Worm (Caenorhabditis elegans): ENCODE results near the gene thoc-2.

thoc-2 gene

DNA sequence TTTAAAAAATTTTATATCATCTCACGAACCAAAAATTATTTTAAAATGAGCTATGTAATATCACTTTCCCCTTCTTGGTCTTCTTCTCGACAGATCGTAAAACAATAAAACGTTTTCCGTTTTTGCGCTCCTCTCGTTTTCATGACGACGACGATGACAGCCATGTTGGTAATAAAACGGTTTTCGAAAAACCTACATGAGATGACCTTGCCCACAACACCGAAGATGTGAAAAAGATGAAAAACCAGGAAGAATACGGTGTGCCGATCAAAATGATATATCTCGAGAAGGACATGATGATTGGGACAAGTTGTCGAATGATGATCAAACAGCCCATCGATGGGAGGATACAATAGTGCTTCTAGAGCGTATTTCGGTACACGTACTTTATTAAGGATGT is 9.1 kb upstream of the thoc-2 start:
- no peak for TF ChIP-seq unc-62 (GFP tag; optimal IDR thresholded peaks at IDR 0.05)

DNA sequence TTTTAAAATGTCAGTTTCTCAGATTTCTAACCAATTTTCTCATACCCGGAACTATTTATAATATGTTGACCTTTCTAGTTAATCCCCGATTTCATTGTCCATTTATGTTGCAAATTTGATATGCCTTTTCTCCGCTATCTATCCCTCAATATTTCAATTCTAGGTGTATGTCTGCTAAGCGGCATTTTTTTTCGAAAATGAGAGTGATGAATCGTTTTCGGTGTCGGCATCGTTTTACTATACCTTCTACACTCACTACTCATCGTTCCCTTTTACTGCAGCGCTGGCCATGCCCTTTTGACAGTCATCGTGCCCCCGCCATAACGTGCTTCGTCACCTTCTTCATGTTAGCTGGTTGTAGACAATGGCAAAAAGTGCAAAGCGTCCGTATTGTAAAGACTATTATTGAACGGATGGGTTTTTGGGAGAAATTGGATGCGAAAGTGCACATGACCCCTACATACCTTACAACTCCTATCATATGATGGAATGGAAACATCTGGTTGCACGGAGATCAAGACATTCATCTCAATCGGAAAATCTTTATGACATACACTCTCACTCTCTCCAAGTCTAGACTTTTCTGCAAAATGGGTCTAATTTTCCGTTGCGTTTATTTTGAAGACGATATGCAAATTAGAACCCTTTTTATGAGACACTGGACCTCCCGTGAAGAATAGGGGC is 8.5 kb upstream of the thoc-2 start:
- TF ChIP-seq unc-62 (GFP tag; optimal IDR thresholded peaks at IDR 0.05), result no peak

DNA sequence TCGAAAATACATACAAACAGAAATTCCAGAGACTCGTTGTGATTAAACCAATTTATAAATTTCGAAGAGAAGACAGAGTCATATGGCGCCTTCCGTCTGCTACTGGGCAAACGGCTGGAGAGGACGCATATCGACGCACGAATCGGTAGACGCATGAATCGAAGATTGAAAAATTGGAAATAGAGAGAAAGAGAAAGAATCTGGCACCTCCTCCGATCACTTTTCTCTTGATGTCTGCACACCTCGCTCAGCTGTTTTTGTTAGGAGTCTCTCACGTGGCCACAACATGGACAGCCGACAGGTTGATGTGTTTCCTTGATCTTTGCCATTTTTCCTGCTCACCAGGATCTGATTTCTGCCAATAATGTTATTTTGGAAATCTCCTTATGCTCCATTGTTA is 7.7 kb upstream of the thoc-2 start:
- no peak for TF ChIP-seq unc-62 (GFP tag; optimal IDR thresholded peaks at IDR 0.05)

DNA sequence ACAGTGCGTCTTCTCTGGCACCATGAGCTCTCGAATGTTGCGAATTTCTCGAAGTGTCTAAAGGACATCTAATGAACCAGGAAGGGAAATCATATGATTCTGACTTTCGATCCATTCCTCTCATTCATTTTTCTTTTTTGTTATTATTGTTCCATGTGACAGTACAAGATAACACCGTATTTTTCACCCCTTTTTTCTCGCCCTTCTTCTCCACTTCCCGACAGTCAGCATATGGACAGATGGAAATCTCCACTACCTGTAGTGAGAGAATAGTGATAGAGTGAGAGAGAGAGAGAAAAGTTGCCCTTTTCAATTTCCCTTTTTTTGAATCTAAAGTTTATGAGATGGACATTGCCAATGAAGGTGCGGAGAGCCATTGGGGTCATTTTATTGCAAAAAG is 7.0 kb upstream of the thoc-2 start:
- no peak for TF ChIP-seq unc-62 (GFP tag; optimal IDR thresholded peaks at IDR 0.05)

DNA sequence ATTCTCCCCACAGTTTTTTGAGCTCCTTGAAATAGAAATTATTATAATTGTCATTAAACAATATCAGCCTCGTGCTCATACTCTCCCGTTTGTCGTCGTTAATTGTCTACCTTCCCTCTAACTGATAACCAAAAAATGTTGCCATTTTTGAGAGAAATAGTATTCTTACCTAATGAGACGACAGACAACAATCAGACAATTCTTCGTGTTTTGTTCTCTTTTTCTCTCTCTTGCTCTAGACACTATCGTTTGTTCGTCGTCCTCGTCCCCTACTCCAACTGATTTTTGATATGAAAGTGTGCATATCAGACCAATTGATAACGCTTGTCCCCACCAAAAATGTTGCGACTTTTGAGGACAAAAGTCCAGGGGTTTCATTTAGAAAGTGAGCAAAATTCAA is 6.3 kb upstream of the thoc-2 start:
- no peak for TF ChIP-seq unc-62 (GFP tag; optimal IDR thresholded peaks at IDR 0.05)

DNA sequence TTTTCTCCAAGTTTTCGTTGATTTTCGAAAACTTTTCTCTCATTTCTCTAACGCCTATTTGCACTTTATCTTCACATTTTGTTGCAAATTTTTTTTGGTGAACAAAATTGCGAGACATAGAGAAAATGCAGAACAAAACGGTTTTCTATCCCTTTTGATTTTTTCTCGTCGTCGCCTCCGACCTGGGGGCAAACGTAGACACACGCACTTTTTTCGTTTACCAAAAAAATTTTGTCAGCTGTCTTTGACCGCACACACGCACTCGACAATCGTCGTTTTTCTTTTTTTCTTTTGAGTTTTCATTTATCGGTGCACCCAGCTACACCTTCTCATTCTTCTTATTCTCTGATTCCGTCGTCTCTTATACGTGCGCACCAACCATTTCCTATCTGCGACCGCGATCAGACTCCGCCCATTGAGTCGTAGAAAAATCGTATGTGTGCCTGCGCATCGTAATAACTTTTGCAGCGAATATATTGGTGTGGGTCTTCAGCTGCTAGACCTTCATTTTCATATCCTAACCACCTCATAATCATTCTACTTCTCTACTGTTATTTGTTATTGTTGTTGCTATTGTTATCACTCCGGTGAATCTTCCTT is 5.4 kb upstream of the thoc-2 start:
- TF ChIP-seq unc-62 (GFP tag; optimal IDR thresholded peaks at IDR 0.05), result no peak

DNA sequence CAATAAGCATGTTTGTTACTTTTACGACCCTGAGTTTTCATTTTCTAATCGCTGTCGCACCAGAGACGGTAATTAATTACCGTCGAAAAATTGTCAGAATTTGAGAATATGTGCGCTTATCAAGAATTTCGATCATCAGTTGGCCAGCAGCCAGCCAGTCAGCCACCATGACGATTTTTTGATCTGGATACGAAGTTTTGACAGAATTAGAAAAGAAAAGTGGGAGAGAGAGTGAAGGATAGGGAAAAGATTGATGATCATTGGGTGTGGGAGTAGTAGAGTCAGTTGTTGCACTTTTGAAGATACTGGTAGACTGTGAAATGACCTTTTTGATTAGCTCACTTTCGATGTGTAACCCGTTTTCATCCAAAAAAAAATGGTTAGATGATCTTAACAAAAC is 3.4 kb upstream of the thoc-2 start:
- TF ChIP-seq unc-62 (GFP tag; optimal IDR thresholded peaks at IDR 0.05), result no peak

DNA sequence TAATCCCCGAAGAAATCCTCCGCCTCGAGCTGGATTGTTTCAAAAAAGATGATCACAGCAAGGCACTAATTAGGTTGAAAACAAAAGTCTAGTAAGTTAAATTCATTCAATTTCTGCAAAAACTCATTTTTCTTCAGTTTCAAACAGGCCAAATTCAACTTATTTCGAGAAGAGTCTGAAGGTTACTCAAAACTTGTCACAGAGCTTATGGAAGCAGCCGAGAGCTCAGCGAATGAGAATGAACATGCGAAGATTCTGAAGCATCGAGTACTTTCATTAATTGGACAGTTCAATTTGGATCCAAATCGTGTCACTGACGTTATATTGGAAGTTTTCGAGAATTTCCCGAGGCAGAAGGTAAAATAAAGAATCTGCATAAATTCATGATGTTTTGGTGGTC is 682 bp downstream of the thoc-2 start:
- no peak for TF ChIP-seq unc-62 (GFP tag; optimal IDR thresholded peaks at IDR 0.05)

DNA sequence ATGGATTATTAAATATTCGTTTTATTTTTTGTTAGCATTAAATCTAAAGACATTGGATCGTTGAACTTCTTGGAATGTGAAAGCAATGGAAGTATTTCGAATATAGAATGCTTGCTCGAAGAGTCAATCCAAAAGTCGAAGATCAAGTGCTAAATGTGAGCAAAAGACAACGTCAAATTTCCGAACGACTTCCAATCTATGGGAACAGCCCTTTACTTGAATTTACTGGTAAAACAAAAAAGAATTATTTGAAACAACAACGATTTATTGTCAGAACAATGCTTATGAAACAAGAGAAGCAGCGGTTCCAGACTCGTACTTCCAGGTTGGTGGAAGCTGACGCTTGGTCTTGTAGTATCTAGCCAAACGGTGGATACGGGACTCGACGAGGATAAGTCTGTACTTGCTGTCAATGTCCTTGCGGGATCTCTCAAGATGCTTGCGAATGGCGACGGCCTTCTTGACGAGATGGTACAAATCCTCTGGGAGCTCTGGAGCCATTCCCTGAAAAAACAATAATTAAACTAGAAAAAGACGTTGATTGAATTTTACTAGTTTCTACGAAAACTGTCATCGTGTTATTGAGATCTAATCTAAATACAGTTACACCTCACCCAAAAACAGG is 6.1 kb downstream of the thoc-2 start:
- TF ChIP-seq unc-62 (GFP tag; optimal IDR thresholded peaks at IDR 0.05), result no peak

DNA sequence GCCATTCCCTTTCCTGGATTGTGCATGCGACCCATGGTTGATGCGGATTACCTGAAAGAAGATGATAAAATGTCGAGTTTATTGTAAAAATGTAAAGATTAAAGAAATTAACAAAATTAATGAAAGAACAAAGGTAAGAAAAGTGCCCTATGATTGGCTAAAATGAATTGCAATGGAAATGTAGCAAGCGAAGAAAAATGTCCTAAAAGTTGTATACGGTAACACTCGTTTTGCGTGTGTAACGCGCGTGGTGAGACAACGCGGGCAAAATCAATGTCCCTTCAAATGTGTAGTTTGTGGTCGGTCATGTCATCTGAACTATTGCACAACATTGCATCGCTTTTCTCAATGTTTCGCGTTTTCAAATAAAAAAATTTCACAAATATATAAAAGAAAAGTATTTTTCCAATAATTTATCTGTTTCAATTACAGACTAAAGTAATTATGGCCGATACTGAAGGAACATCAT is 7.1 kb downstream of the thoc-2 start, which contains the start of the genes rps-13 and nfx-1:
rps-13 (minus strand) TSS at position 51 of the 469 bp plus-strand sequence.
nfx-1 (plus strand) TSS at position 433 of the 469 bp plus-strand sequence.
- TF ChIP-seq unc-62 (GFP tag; optimal IDR thresholded peaks at IDR 0.05), result no peak

DNA sequence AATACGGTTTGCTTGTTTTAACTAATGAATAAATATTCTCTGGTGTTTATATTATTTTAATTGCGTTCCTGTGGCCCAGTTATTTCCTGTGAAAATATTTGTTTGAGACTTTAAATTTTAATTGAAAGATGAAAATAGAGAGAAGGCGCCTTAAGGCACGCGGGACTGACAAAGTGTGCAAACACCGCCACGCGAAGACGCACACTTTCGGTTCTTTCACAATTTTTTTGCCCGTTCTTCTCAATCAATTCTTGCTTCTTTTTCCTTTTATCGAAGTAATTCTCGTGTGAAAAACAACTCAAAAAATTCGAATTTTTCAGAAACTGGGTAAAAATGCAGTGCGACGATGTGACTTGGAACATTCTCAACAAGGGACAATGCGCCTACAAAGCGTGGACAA is 11.3 kb downstream of the thoc-2 start, which contains the start of gene C16A3.6:
C16A3.6 (plus strand) TSS at position 84 of the 400 bp plus-strand sequence.
- TF ChIP-seq unc-62 (GFP tag; optimal IDR thresholded peaks at IDR 0.05), result no peak

DNA sequence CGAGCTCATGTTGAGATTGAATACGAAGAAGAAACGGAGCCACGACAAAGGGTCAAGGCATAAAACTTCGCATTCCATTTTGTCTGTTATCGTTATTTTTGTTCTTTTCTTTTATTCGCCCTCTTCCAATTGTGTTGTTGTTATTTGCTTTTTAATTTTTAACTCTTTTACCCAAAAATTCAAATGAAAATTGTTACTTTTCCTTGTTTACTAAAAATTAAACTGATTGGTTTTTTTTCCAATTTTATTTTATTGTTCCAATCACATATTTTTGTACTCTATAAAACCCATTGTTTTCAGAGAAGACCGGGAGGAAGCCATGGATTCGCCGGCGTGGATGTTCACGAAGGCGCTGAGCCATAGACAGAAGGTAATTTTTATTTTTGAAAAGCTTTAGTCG is 12.6 kb downstream of the thoc-2 start, which contains the start of gene C16A3.5:
C16A3.5 (plus strand) TSS at position 301 of the 400 bp plus-strand sequence.
- TF ChIP-seq unc-62 (GFP tag; optimal IDR thresholded peaks at IDR 0.05), result no peak

DNA sequence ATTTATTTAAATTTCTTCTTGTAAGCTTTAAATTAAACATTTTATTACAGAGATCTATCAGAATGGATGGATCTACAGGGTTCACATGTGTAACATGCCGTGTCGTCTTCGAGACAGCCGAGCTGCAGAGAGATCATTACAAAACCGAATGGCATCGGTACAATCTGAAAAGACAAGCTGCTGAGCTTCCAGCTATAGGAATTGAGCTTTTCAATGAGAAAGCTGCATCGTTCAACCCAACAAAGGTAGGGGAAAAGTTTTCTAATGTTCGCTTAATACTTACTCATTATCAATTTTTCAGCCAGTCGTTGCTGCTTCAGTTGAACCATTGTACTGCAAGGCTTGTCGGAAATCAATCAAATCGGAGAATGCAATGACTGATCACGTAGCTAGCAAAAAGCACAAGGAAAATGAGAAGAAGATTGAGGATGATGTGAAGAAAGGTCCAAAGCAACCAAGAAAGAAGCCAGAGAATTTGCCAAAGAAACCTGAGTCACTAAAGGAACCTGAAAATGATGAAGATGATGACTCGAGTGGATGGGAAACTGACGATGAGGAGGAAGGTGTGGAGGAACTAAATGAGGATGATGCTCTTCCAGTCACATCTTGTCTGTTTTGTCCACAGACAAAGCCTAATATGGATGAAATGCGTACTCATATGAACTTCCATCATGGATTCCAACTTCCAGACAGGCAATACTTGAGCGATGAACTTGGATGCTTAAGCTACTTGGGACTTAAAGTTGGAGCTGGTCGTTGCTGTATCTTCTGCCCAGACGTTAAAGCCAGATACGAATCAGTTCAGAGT is 13.9 kb downstream of the thoc-2 start, which contains the start of gene znf-622:
znf-622 (plus strand) TSS at position 51 of the 808 bp plus-strand sequence.
- TF ChIP-seq unc-62 (GFP tag; optimal IDR thresholded peaks at IDR 0.05), result no peak

DNA sequence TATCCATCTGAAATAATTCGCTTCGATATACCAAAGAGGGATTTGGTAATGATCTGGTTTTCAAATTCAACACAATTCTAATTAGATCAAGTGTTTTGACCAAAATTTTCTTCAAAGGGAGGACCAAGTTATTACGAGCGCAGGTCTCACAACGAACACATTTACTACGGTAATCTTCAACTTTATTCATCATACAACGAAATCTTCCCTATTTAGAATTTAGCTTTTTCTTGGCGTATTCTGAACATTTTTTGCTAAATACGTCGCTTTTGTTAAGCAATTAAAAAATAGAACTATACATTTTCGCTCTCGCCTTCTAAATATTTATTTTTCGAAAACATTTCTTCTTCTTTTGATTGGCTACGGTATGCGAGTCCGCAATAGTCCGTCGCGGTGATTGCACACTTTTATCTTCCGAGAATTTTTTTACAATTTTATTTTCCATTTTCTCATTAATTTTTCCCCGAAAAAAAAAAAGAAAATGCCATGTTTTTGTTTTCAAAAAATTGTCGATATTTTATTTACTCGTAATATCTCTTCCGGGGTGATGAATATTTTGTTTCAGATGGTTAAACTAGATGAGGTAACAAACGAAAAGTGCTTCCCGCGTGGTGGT is 15.3 kb downstream of the thoc-2 start, which contains the start of gene let-716:
let-716 (plus strand) TSS at position 566 of the 616 bp plus-strand sequence.
- TF ChIP-seq unc-62 (GFP tag; optimal IDR thresholded peaks at IDR 0.05), result no peak

DNA sequence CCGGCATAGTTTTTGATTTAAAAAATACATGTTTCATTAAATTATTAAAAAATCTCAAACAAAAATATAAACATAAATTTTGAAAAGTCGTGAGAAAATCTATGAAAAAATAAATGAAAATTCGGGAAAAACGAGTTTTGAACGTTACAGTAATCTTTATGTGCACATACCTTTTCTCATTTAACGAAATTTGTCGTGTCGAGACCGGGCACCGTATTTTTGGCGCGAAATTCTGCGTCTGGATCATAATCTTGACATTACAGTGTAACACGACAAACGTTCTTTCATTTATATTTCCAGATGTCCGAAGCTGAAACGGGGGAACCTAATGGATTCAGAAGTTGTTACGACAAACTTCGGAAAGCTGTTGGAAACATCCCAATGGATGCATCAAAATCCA is 21.7 kb downstream of the thoc-2 start, which contains the start of gene C16A3.2:
C16A3.2 (plus strand) TSS at position 301 of the 400 bp plus-strand sequence.
- TF ChIP-seq unc-62 (GFP tag; optimal IDR thresholded peaks at IDR 0.05), result no peak

Measured in whole organism, dauer.